Worm (Caenorhabditis elegans): ENCODE data around the gene C16E9.1.

ce11 chrX:6963842-6964241 is 23.8 kb downstream of the C16E9.1 start:
- TF ChIP-seq nhr-11 (tag; optimal IDR thresholded peaks at IDR 0.05) (no peak), zfp-2 (tag; optimal IDR thresholded peaks at IDR 0.05) (no peak), hlh-30 (tag; optimal IDR thresholded peaks at IDR 0.05; ENCODE audit: insufficient read depth) (no peak), nhr-237 (tag; optimal IDR thresholded peaks at IDR 0.05) (no peak), ama-1 (optimal IDR thresholded peaks at IDR 0.05) (no peak), unc-130 (GFP tag; optimal IDR thresholded peaks at IDR 0.05) (no peak), snpc-1.2 (GFP tag; IDR thresholded peaks at IDR 0.05) (no peak), ces-1 (GFP tag; optimal IDR thresholded peaks at IDR 0.05) (no peak), snpc-4 (tag; optimal IDR thresholded peaks at IDR 0.05) (no peak), nhr-111 (GFP tag; optimal IDR thresholded peaks at IDR 0.05) (no peak)
